Worm (Caenorhabditis elegans) whole organism, L1 larva: ENCODE results near the gene F35D2.2.

Experiments used
- ama-1 ChIP-seq: fragments of 150-350 bp; optimal IDR thresholded peaks from 2 replicates; lab custom pipeline; 2014
- blmp-1 ChIP-seq: fragments of 150-350 bp; optimal IDR thresholded peaks from 2 replicates; lab custom pipeline; 2014; ENCODE audit warnings: missing biosample characterization, missing genetic modification characterization
- ces-1 ChIP-seq: fragments of 150-350 bp; optimal IDR thresholded peaks from 2 replicates; lab custom pipeline; 2014; ENCODE audit warnings: missing biosample characterization, missing genetic modification reagents, missing genetic modification characterization
- elt-2 ChIP-seq: sonication (generic microtip); optimal IDR thresholded peaks from 2 replicates; lab custom pipeline; 2016; ENCODE audit warnings: missing genetic modification characterization, mild to moderate bottlenecking, inconsistent platforms, missing compliant biosample characterization, missing genetic modification reagents
- hlh-17 ChIP-seq: fragments of 200-800 bp; sonication (Bioruptor generic); optimal IDR thresholded peaks from 2 replicates; lab custom pipeline; 2018; ENCODE audit warnings: missing genetic modification characterization, mild to moderate bottlenecking, missing compliant biosample characterization, moderate library complexity, borderline replicate concordance
- hlh-4 ChIP-seq: sonication (generic microtip); optimal IDR thresholded peaks from 2 replicates; lab custom pipeline; 2016; ENCODE audit warnings: mild to moderate bottlenecking, missing genetic modification characterization, missing compliant biosample characterization
- mep-1 ChIP-seq: fragments of 150-350 bp; optimal IDR thresholded peaks from 2 replicates; lab custom pipeline; 2014; ENCODE audit warnings: missing biosample characterization, missing genetic modification characterization
- nhr-11 ChIP-seq: fragments of 150-350 bp; optimal IDR thresholded peaks from 2 replicates; lab custom pipeline; 2014; ENCODE audit warnings: missing biosample characterization, missing genetic modification characterization
- snpc-4 ChIP-seq: fragments of 150-350 bp; optimal IDR thresholded peaks from 2 replicates; lab custom pipeline; 2014; ENCODE audit warnings: missing biosample characterization, missing genetic modification characterization
- vab-15 ChIP-seq: sonication (generic microtip); optimal IDR thresholded peaks from 2 replicates; lab custom pipeline; 2017; ENCODE audit warnings: missing genotype, mild to moderate bottlenecking, missing genetic modification characterization, missing compliant biosample characterization

DNA sequence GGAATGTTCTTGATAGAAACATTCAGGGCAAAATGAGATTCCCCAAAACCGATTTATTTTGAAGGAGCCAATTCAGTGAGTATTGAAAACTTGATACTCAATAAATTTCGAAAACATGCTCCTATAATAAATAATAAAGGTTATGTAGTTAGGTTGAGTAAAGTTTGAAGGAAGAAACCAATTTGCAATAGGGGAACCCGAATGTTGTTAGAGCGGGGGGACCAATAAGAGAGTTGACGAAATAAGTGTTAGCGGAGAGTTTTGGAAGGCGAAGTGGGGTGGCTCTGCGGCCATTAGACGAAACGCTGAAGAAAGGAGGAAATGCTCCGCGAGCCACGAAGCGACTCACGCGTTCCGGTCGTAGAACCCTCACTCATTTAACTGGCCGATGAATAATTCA is 50.8 kb downstream of the F35D2.2 start:
- no peak for TF ChIP-seq ces-1 (GFP tag; lab: Kevin White, UChicago)
- TF ChIP-seq nhr-11 (tag; lab: Kevin White, UChicago) = no peak
- TF ChIP-seq mep-1 (tag; lab: Kevin White, UChicago) = no peak
- TF ChIP-seq hlh-4 (tag; lab: Kevin White, UChicago) = no peak
- no peak for TF ChIP-seq blmp-1 (tag; lab: Kevin White, UChicago)
- no peak for TF ChIP-seq snpc-4 (tag; lab: Kevin White, UChicago)
- TF ChIP-seq hlh-17 = no peak
- TF ChIP-seq vab-15 (tag; lab: Kevin White, UChicago) = no peak
- no peak for TF ChIP-seq ama-1 (lab: Kevin White, UChicago)
- no peak for TF ChIP-seq elt-2 (tag; lab: Kevin White, UChicago)
